Worm (Caenorhabditis elegans): ENCODE measurements around the gene BE10.1.

DNA sequence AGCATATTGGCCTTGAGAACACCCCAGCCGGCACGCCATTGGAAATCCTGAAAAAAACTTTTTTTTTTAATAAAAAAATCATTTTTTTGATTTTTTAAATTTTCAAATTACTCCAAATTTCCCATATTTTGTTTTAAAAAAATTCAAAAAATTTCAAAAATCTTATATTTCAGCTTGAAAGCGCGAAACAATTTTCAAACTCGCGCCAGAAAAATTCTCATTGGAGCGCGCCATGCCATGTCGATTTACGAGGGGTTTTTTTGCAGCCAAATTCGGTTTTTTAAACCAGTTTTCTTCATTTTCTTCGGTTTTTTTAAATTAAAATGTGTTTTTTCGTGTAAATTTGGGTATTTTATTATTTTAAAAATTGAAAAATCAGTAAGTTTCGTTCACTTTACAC is 29.8 kb upstream of the BE10.1 start:
- TF ChIP-seq zim-3 (tag; optimal IDR thresholded peaks at IDR 0.05) (no peak), F37B4.10 (GFP tag; IDR thresholded peaks at IDR 0.05) (no peak), nhr-80 (tag; optimal IDR thresholded peaks at IDR 0.05) (no peak), nhr-90 (tag; optimal IDR thresholded peaks at IDR 0.05) (no peak)
